Worm (Caenorhabditis elegans) whole organism, midembryonic: Measurements from ENCODE around the gene msp-81.

ENCODE experiments used
- cog-1 ChIP-seq: sonication (generic microtip); optimal IDR thresholded peaks from 2 replicates; lab custom pipeline; 2016; ENCODE audit warnings: missing genetic modification characterization, missing compliant biosample characterization
- flt-1 ChIP-seq: fragments of 200-800 bp; sonication (Bioruptor generic); IDR thresholded peaks from 2 replicates; pipeline ENCODE4 v1.3.6; 2022; ENCODE audit warnings: missing genetic modification characterization, missing compliant biosample characterization
- klf-2 ChIP-seq: fragments of 200-800 bp; sonication (Bioruptor generic); conservative IDR thresholded peaks from 2 replicates; pipeline ENCODE4 v1.3.6; 2022; ENCODE audit warnings: missing genetic modification reagents, missing genetic modification characterization, missing compliant biosample characterization
- tab-1 ChIP-seq: fragments of 200-800 bp; sonication (Bioruptor generic); IDR thresholded peaks from 2 replicates; pipeline ENCODE4 v1.3.6; 2022; ENCODE audit warnings: missing genetic modification characterization, missing compliant biosample characterization
- ztf-29 ChIP-seq: fragments of 200-800 bp; sonication (Bioruptor generic); IDR thresholded peaks from 2 replicates; pipeline ENCODE4 v1.3.6; 2022; ENCODE audit warnings: missing genetic modification reagents, missing genetic modification characterization, missing compliant biosample characterization

DNA sequence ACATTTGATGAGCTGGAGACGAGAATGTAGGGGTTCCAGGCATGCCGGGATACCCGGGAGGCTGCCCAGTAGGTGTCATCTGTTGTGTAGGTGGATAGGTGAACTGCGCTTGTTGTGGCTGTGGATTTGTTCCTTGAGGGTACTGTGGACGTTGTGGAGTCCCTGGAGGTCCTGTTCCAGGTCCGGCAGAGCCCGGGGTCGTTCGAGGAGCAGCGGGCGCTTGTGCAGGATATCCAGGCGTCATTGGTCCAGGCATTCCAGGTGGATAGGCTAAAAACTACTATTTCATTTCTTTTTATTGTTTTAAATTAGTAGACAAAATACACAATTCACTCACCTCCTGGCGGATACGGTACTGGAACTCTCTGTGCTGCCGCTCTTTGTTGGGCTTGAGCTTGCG, 41.0 kb downstream of the msp-81 start:
- TF ChIP-seq flt-1 (GFP tag; lab: Robert Waterston, UW) (no peak), klf-2 (GFP tag; lab: Robert Waterston, UW) (no peak), ztf-29 (no peak), cog-1 (tag; lab: Kevin White, UChicago) (no peak), tab-1 (GFP tag; lab: Robert Waterston, UW) (no peak)
